Fruit fly (Drosophila melanogaster) whole organism, embryonic: ENCODE measurements around the gene Cpr78Ca.

ENCODE experiments used
- B-H2 ChIP-seq: fragments of 200-800 bp; sonication (Bioruptor generic); optimal IDR thresholded peaks from 2 replicates; lab custom pipeline; 2018; ENCODE audit warnings: missing biosample characterization, mild to moderate bottlenecking, missing genetic modification characterization
- CG11456 ChIP-seq: fragments of 200-800 bp; sonication (Bioruptor generic); IDR thresholded peaks from 3 replicates; pipeline ENCODE4 v1.3.6; 2022; ENCODE audit warnings: missing biosample characterization, missing genetic modification characterization
- CG11504 ChIP-seq: fragments of 200-800 bp; sonication (Bioruptor generic); optimal IDR thresholded peaks from 3 replicates; lab custom pipeline; 2019; ENCODE audit warnings: missing biosample characterization, mild to moderate bottlenecking, missing genetic modification characterization, moderate library complexity
- CG12659 ChIP-seq: fragments of 200-800 bp; sonication (Bioruptor generic); optimal IDR thresholded peaks from 3 replicates; lab custom pipeline; 2017; ENCODE audit warnings: mild to moderate bottlenecking, missing biosample characterization, missing genetic modification reagents, missing genetic modification characterization
- CG12769 ChIP-seq: fragments of 200-800 bp; sonication (Bioruptor generic); optimal IDR thresholded peaks from 2 replicates; lab custom pipeline; 2019; ENCODE audit warnings: missing biosample characterization, mild to moderate bottlenecking, missing genetic modification characterization, moderate library complexity
- CG13894 ChIP-seq: fragments of 200-800 bp; sonication (Bioruptor generic); optimal IDR thresholded peaks from 3 replicates; lab custom pipeline; 2018; ENCODE audit warnings: missing biosample characterization, mild to moderate bottlenecking, missing genetic modification characterization, moderate library complexity
- CG1529 ChIP-seq: fragments of 200-800 bp; sonication (Bioruptor generic); optimal IDR thresholded peaks from 3 replicates; lab custom pipeline; 2018; ENCODE audit warnings: missing biosample characterization, missing genetic modification characterization
- CG17385 ChIP-seq: fragments of 200-800 bp; sonication (Bioruptor generic); optimal IDR thresholded peaks from 3 replicates; lab custom pipeline; 2018; ENCODE audit warnings: missing biosample characterization, mild to moderate bottlenecking, missing genetic modification characterization
- CG17802 ChIP-seq: fragments of 200-800 bp; sonication (Bioruptor generic); optimal IDR thresholded peaks from 2 replicates; lab custom pipeline; 2018; ENCODE audit warnings: missing biosample characterization, mild to moderate bottlenecking, missing genetic modification characterization, moderate library complexity
- CG18011 ChIP-seq: fragments of 200-800 bp; sonication (Bioruptor generic); optimal IDR thresholded peaks from 2 replicates; lab custom pipeline; 2017; ENCODE audit warnings: missing biosample characterization, missing genetic modification characterization, mild to moderate bottlenecking, moderate library complexity, missing genotype
- CG2120 ChIP-seq: fragments of 200-800 bp; sonication (Bioruptor generic); optimal IDR thresholded peaks from 3 replicates; lab custom pipeline; 2016; ENCODE audit warnings: missing biosample characterization, missing genetic modification characterization
- CG2202 ChIP-seq: fragments of 200-800 bp; sonication (Bioruptor generic); optimal IDR thresholded peaks from 2 replicates; lab custom pipeline; 2018; ENCODE audit warnings: missing biosample characterization, mild to moderate bottlenecking, missing genetic modification characterization
- CG2678 ChIP-seq: fragments of 200-800 bp; sonication (Bioruptor generic); optimal IDR thresholded peaks from 3 replicates; lab custom pipeline; 2019; ENCODE audit warnings: missing biosample characterization, mild to moderate bottlenecking, missing genetic modification characterization, moderate library complexity
- CG2875 ChIP-seq: fragments of 200-800 bp; sonication (Bioruptor generic); optimal IDR thresholded peaks from 2 replicates; lab custom pipeline; 2017; ENCODE audit warnings: missing biosample characterization, mild to moderate bottlenecking, missing genetic modification characterization, missing genetic modification reagents
- CG3281 ChIP-seq: fragments of 200-800 bp; sonication (Bioruptor generic); optimal IDR thresholded peaks from 3 replicates; lab custom pipeline; 2017; ENCODE audit warnings: missing biosample characterization, mild to moderate bottlenecking, missing genetic modification characterization
- CG34376 ChIP-seq: fragments of 200-800 bp; sonication (Bioruptor generic); optimal IDR thresholded peaks from 2 replicates; lab custom pipeline; 2018; ENCODE audit warnings: missing biosample characterization, mild to moderate bottlenecking, missing genetic modification characterization
- CG3847 ChIP-seq: fragments of 200-800 bp; sonication (Bioruptor generic); IDR thresholded peaks from 2 replicates; pipeline ENCODE4 v1.3.6; 2022; ENCODE audit warnings: missing biosample characterization, missing genetic modification characterization
- CG5180 ChIP-seq: fragments of 200-800 bp; sonication (Bioruptor generic); optimal IDR thresholded peaks from 3 replicates; lab custom pipeline; 2017; ENCODE audit warnings: missing biosample characterization, missing genetic modification characterization, mild to moderate bottlenecking, moderate library complexity, missing genetic modification reagents
- CG7839 ChIP-seq: fragments of 200-800 bp; sonication (Bioruptor generic); optimal IDR thresholded peaks from 3 replicates; lab custom pipeline; 2018; ENCODE audit warnings: missing biosample characterization, mild to moderate bottlenecking, missing genetic modification characterization, moderate library complexity
- Elba2 ChIP-seq: fragments of 200-800 bp; sonication (Bioruptor generic); optimal IDR thresholded peaks from 3 replicates; lab custom pipeline; 2016; ENCODE audit warnings: missing biosample characterization, missing genetic modification characterization
- Fer3 ChIP-seq: fragments of 200-800 bp; sonication (Bioruptor generic); optimal IDR thresholded peaks from 2 replicates; lab custom pipeline; 2018; ENCODE audit warnings: missing biosample characterization, mild to moderate bottlenecking, missing genetic modification characterization, moderate library complexity
- HHEX ChIP-seq: fragments of 200-800 bp; sonication (Bioruptor generic); optimal IDR thresholded peaks from 3 replicates; lab custom pipeline; 2017; ENCODE audit warnings: missing biosample characterization, mild to moderate bottlenecking, missing genetic modification characterization, missing genetic modification reagents
- Hr51 ChIP-seq, 2 experiments: fragments of 200-800 bp; sonication (Bioruptor generic); optimal IDR thresholded peaks; 2 replicates in 1 of 2; 3 replicates in 1 of 2; lab custom pipeline; 2016 to 2018; ENCODE audit warnings: missing biosample characterization in 2 of 2, missing genetic modification characterization in 2 of 2, mild to moderate bottlenecking in 1 of 2, moderate library complexity in 1 of 2
- MBD-R2 ChIP-seq: fragments of 200-800 bp; sonication (Bioruptor generic); IDR thresholded peaks from 2 replicates; pipeline ENCODE4 v1.3.6; 2022; ENCODE audit warnings: missing biosample characterization, missing genetic modification characterization
- Med ChIP-seq: fragments of 200-800 bp; sonication (Bioruptor generic); peaks from one replicate; lab custom pipeline; 2016; ENCODE audit warnings: missing biosample characterization, missing genetic modification characterization, mild to moderate bottlenecking, inconsistent platforms, moderate library complexity
- Meics ChIP-seq: fragments of 200-800 bp; sonication (Bioruptor generic); optimal IDR thresholded peaks from 2 replicates; lab custom pipeline; 2017; ENCODE audit warnings: missing biosample characterization, mild to moderate bottlenecking, missing genetic modification characterization
- NfI ChIP-seq: fragments of 200-800 bp; sonication (Bioruptor generic); optimal IDR thresholded peaks from 3 replicates; lab custom pipeline; 2018; ENCODE audit warnings: missing biosample characterization, mild to moderate bottlenecking, missing genetic modification characterization, moderate library complexity
- Opbp ChIP-seq: fragments of 200-800 bp; sonication (Bioruptor generic); IDR thresholded peaks from 3 replicates; pipeline ENCODE4 v1.3.6; 2022; ENCODE audit warnings: missing biosample characterization, missing genetic modification characterization; ENCODE audit not compliant: partially characterized antibody
- Sox100B ChIP-seq: fragments of 200-800 bp; sonication (Bioruptor generic); optimal IDR thresholded peaks from 3 replicates; lab custom pipeline; 2018; ENCODE audit warnings: missing biosample characterization, mild to moderate bottlenecking, missing genetic modification characterization
- bcd ChIP-seq: fragments of 200-800 bp; sonication (Bioruptor generic); optimal IDR thresholded peaks from 2 replicates; lab custom pipeline; 2017; ENCODE audit warnings: missing biosample characterization, mild to moderate bottlenecking, missing genetic modification characterization
- cato ChIP-seq: fragments of 200-800 bp; sonication (Bioruptor generic); optimal IDR thresholded peaks from 2 replicates; lab custom pipeline; 2016; ENCODE audit warnings: missing biosample characterization, missing genetic modification characterization, borderline replicate concordance
- caup ChIP-seq: fragments of 200-800 bp; sonication (Bioruptor generic); optimal IDR thresholded peaks from 3 replicates; lab custom pipeline; 2017; ENCODE audit warnings: missing biosample characterization, mild to moderate bottlenecking, missing genetic modification characterization, moderate library complexity; ENCODE audit not compliant: severe bottlenecking
- croc ChIP-seq: fragments of 200-800 bp; sonication (Bioruptor generic); conservative IDR thresholded peaks from 3 replicates; pipeline ENCODE4 v1.3.6; 2022; ENCODE audit warnings: missing biosample characterization, missing genetic modification characterization
- fu2 ChIP-seq: fragments of 200-800 bp; sonication (Bioruptor generic); optimal IDR thresholded peaks from 2 replicates; lab custom pipeline; 2016; ENCODE audit warnings: missing biosample characterization, missing genetic modification characterization
- gem ChIP-seq: fragments of 200-800 bp; sonication (Bioruptor generic); optimal IDR thresholded peaks from 2 replicates; lab custom pipeline; 2019; ENCODE audit warnings: missing biosample characterization, mild to moderate bottlenecking, missing genetic modification characterization, moderate library complexity
- lilli ChIP-seq: fragments of 200-800 bp; sonication (Bioruptor generic); optimal IDR thresholded peaks from 3 replicates; lab custom pipeline; 2016; ENCODE audit warnings: missing biosample characterization, missing genetic modification characterization
- lola ChIP-seq, 3 experiments: fragments of >200 bp in 2 of 3; fragments of 200-800 bp in 1 of 3; sonication (Bioruptor generic) in 1 of 3; optimal IDR thresholded peaks; 2 replicates each; lab custom pipeline; 2017 to 2019; ENCODE audit warnings: missing biosample characterization in 3 of 3, missing genetic modification characterization in 3 of 3, mild to moderate bottlenecking in 1 of 3, moderate library complexity in 1 of 3
- peb ChIP-seq: fragments of 200-800 bp; sonication (Bioruptor generic); IDR thresholded peaks from 2 replicates; pipeline ENCODE4 v1.3.6; 2022; ENCODE audit warnings: missing biosample characterization, missing genetic modification characterization
- pho ChIP-seq: fragments of 200-800 bp; sonication (Bioruptor generic); optimal IDR thresholded peaks from 2 replicates; lab custom pipeline; 2016; ENCODE audit warnings: missing biosample characterization, missing genetic modification characterization
- row ChIP-seq: fragments of 200-800 bp; sonication (Bioruptor generic); IDR thresholded peaks from 3 replicates; pipeline ENCODE4 v1.3.6; 2022; ENCODE audit warnings: missing biosample characterization, missing genetic modification characterization
- sens ChIP-seq: fragments of 200-800 bp; sonication (Bioruptor generic); peaks from one replicate; lab custom pipeline; 2016; ENCODE audit warnings: missing biosample characterization, missing genetic modification characterization
- sob ChIP-seq: fragments of 200-800 bp; sonication (Bioruptor generic); IDR thresholded peaks from 2 replicates; pipeline ENCODE4 v1.3.6; 2022; ENCODE audit warnings: missing biosample characterization, missing genetic modification characterization
- tap ChIP-seq: fragments of 200-800 bp; optimal IDR thresholded peaks from 3 replicates; lab custom pipeline; 2019; ENCODE audit warnings: missing biosample characterization, mild to moderate bottlenecking, missing genetic modification characterization, moderate library complexity
- tll ChIP-seq, 2 experiments: fragments of 200-800 bp in 1 of 2; fragments of >200 bp in 1 of 2; sonication (Bioruptor generic) in 1 of 2; optimal IDR thresholded peaks; 2 replicates each; lab custom pipeline; 2017 to 2019; ENCODE audit warnings: missing biosample characterization in 2 of 2, missing genetic modification characterization in 2 of 2, mild to moderate bottlenecking in 1 of 2, moderate library complexity in 1 of 2
- unc-4 ChIP-seq: fragments of 200-800 bp; sonication (Bioruptor generic); IDR thresholded peaks from 2 replicates; pipeline ENCODE4 v1.3.6; 2022; ENCODE audit warnings: missing biosample characterization, missing genetic modification characterization; ENCODE audit not compliant: partially characterized antibody
- unpg ChIP-seq: fragments of 200-800 bp; sonication (Bioruptor generic); optimal IDR thresholded peaks from 3 replicates; lab custom pipeline; 2018; ENCODE audit warnings: missing biosample characterization, mild to moderate bottlenecking, missing genetic modification characterization, moderate library complexity
- zf30C ChIP-seq: fragments of 200-800 bp; sonication (Bioruptor generic); optimal IDR thresholded peaks from 3 replicates; lab custom pipeline; 2018; ENCODE audit warnings: missing biosample characterization, mild to moderate bottlenecking, missing genetic modification characterization

Cpr78Ca gene

DNA sequence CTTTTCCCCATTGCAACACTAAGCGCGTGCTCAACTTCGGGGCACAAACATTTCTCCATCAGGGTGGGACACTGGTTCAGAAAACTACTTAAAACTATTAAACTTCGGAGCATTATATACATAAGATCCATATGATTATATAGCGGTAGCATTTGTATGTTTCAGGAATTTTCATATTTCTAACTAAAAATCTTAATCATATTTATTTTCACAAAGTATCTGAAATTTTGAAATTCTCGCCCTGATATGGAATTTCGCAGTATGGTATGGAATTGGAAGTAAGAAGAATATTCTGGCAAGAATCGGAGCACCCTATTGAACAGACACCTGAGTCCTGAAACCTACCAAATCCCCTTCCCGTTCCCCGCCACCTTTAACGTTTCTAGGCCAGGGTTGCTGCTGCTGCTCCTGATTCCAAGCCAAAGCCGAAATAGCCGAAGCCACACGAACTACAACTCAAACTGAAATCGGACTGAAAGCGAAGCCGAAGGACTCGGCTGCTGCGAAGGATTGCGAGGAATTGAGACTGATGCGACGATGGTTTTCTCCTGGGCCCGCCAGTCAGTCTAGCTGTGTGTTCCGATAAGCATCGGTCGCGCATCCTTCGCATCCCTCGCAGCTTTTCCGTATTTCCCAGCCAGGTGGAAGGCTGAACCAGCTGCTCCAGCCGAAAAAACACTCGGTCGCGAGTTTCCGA, 29.4 kb upstream of the Cpr78Ca start (continued):
- TF ChIP-seq CG2678 (peak; percentile 79), Elba2 (no peak), B-H2 (GFP tag; lab: Kevin White, UChicago) (peak; percentile 4), Sox100B (GFP tag; lab: Kevin White, UChicago) (no peak), bcd (GFP tag; lab: Kevin White, UChicago) (no peak), MBD-R2 (GFP tag; lab: Robert Waterston, UW) (no peak), CG34376 (GFP tag; lab: Kevin White, UChicago) (peak; percentile 69), sob (GFP tag; lab: Robert Waterston, UW) (no peak), tap (tag; lab: Kevin White, UChicago) (peak; percentile 0), croc (GFP tag; lab: Robert Waterston, UW) (no peak), zf30C (no peak), CG13894 (peak; percentile 59), CG12769 (tag; lab: Kevin White, UChicago) (peak; percentile 49), CG5180 (GFP tag; lab: Kevin White, UChicago) (no peak), pho (GFP tag; lab: Kevin White, UChicago) (peak; percentile 28), CG11504 (tag; lab: Kevin White, UChicago) (peak; percentile 54), Meics (GFP tag; lab: Kevin White, UChicago) (peak; percentile 69), sens (GFP tag; lab: Kevin White, UChicago) (peak; percentile 70), peb (GFP tag; lab: Robert Waterston, UW) (no peak), CG1529 (GFP tag; lab: Kevin White, UChicago) (no peak), caup (GFP tag; lab: Kevin White, UChicago) (peak; percentile 52), lilli (GFP tag; lab: Kevin White, UChicago) (peak; percentile 37), gem (tag; lab: Kevin White, UChicago) (peak; percentile 48), lola (GFP tag; optimal IDR thresholded peaks at IDR 0.05; lab: Kevin White, UChicago) (no peak), CG18011 (GFP tag; lab: Kevin White, UChicago) (no peak), tll (GFP tag; optimal IDR thresholded peaks at IDR 0.05; lab: Kevin White, UChicago) (no peak), CG17385 (GFP tag; lab: Kevin White, UChicago) (peak; percentile 30), Opbp (GFP tag; lab: Robert Waterston, UW) (no peak), Fer3 (tag; lab: Kevin White, UChicago) (peak; percentile 25), CG3281 (GFP tag; lab: Kevin White, UChicago) (peak; percentile 70), NfI (GFP tag; lab: Kevin White, UChicago) (peak; percentile 57), unc-4 (GFP tag; lab: Robert Waterston, UW) (0 out of 2 replicates have a peak, but pooled peaks have one; percentile 13), Hr51 (GFP tag; optimal IDR thresholded peaks at IDR 0.05; lab: Kevin White, UChicago) (peak in 1 of 2 experiments; percentile 51), unpg (GFP tag; lab: Kevin White, UChicago) (no peak), CG12659 (GFP tag; lab: Kevin White, UChicago) (peak; percentile 28), CG11456 (GFP tag; lab: Robert Waterston, UW) (no peak), CG7839 (tag; lab: Kevin White, UChicago) (peak; percentile 49), HHEX (GFP tag; lab: Kevin White, UChicago) (peak; percentile 36), CG2202 (tag; lab: Kevin White, UChicago) (no peak), CG2120 (peak; percentile 68), CG17802 (tag; lab: Kevin White, UChicago) (no peak), row (GFP tag; lab: Robert Waterston, UW) (peak; percentile 48; the same call in 2 of the 3 replicates), CG3847 (GFP tag; lab: Robert Waterston, UW) (peak; percentile 36; the same call in 1 of the 2 replicates), CG2875 (GFP tag; lab: Kevin White, UChicago) (no peak), Med (peak; percentile 2), cato (GFP tag; lab: Kevin White, UChicago) (no peak), fu2 (GFP tag; lab: Kevin White, UChicago) (peak; percentile 14)
